Worm (Caenorhabditis elegans) whole organism, young adult: ENCODE data around the gene F10D7.11.

Experiments
- F37B4.10 ChIP-seq: fragments of 200-800 bp; sonication (Bioruptor generic); IDR thresholded peaks from 2 replicates; pipeline ENCODE4 v1.3.6; 2022; ENCODE audit warnings: missing genetic modification characterization, missing compliant biosample characterization
- ama-1 ChIP-seq, 3 experiments: fragments of 150-350 bp in 1 of 3; sonication (generic microtip) in 2 of 3; optimal IDR thresholded peaks; 2 replicates each; lab custom pipeline; 2014 to 2018; ENCODE audit warnings: missing biosample characterization in 2 of 3, missing genetic modification characterization in 2 of 3, missing genetic modification reagents in 2 of 3
- bed-1 ChIP-seq: fragments of 200-800 bp; sonication (Bioruptor generic); IDR thresholded peaks from 2 replicates; pipeline ENCODE4 v1.3.6; 2022; ENCODE audit warnings: missing genetic modification reagents, missing genetic modification characterization, missing compliant biosample characterization
- him-1 ChIP-seq: sonication (generic microtip); optimal IDR thresholded peaks from 2 replicates; lab custom pipeline; 2016; ENCODE audit warnings: missing genotype, missing genetic modification reagents, missing genetic modification characterization, missing compliant biosample characterization
- sdz-38 ChIP-seq: sonication (generic microtip); optimal IDR thresholded peaks from 2 replicates; lab custom pipeline; 2016; ENCODE audit warnings: missing genotype, missing genetic modification characterization, missing compliant biosample characterization
- snpc-4 ChIP-seq, 5 experiments: fragments of 150-350 bp in 1 of 5; sonication (generic microtip) in 4 of 5; optimal IDR thresholded peaks; 2 replicates each; lab custom pipeline; 2014 to 2018; ENCODE audit warnings: missing genetic modification characterization in 5 of 5, missing biosample characterization in 3 of 5, antibody characterized with exemption in 2 of 5, mild to moderate bottlenecking in 2 of 5, missing compliant biosample characterization in 2 of 5, missing genotype in 2 of 5, moderate library complexity in 2 of 5, missing genetic modification reagents in 1 of 5

ce11 chrX:17338944-17339343 is 23.7 kb upstream of the F10D7.11 start:
- TF ChIP-seq F37B4.10 (GFP tag; lab: Robert Waterston, UW) (no peak), snpc-4 (GFP tag; optimal IDR thresholded peaks at IDR 0.05; lab: Kevin White, UChicago) (no peak), snpc-4 (tag; optimal IDR thresholded peaks at IDR 0.05; lab: Kevin White, UChicago) (no peak), ama-1 (optimal IDR thresholded peaks at IDR 0.05; lab: Kevin White, UChicago) (no peak), ama-1 (GFP tag; optimal IDR thresholded peaks at IDR 0.05; lab: Kevin White, UChicago) (no peak), him-1 (tag; lab: Kevin White, UChicago) (no peak), bed-1 (GFP tag; lab: Robert Waterston, UW) (no peak), sdz-38 (no peak)
